Fruit fly (Drosophila melanogaster): ENCODE results near the gene CG46521.
"Not testable (repeated sequence)": the region's sequence is repeated elsewhere in the genome, so short reads cannot be mapped to it uniquely, and the experiment has no call there.

Gene CG46521

DNA sequence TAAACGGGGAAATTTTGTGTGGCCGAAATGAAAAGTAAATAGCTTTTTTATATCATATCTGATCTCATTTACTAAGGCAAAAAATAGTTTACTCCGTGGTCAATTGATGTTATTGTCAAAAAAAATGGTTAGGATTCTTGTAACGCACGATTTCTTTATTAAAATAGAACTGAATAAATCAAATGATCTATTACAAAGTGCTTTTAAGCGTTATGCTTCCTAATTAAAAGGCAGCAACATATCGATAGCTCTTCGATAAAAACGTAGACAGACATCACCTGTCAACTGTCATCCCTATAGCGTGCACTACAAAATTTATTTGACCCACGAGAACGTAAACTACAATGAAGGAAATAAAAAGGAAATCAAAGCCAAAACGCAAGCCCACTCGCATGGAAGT lies at the start of gene CG46521:
CG46521 (plus strand) TSS at position 301 of the 400 bp plus-strand sequence.
- TF ChIP-seq pan (optimal IDR thresholded peaks at IDR 0.05); usp (GFP tag; optimal IDR thresholded peaks at IDR 0.05); CG8478 (optimal IDR thresholded peaks at IDR 0.05): not testable (repeated sequence)

DNA sequence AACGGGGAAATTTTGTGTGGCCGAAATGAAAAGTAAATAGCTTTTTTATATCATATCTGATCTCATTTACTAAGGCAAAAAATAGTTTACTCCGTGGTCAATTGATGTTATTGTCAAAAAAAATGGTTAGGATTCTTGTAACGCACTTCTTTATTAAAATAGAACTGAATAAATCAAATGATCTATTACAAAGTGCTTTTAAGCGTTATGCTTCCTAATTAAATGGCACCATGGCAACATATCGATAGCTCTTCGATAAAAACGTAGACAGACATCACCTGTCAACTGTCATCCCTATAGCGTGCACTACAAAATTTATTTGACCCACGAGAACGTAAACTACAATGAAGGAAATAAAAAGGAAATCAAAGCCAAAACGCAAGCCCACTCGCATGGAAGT lies 49.4 kb upstream of the CG46521 start, which contains the start of gene CG46513:
CG46513 (plus strand) TSS at position 301 of the 400 bp plus-strand sequence.
- TF ChIP-seq psq (optimal IDR thresholded peaks at IDR 0.05); EcR (GFP tag; optimal IDR thresholded peaks at IDR 0.05); Dll (optimal IDR thresholded peaks at IDR 0.05): not testable (repeated sequence)

dm6 chrX:22196874-22197273 lies 44.5 kb upstream of the CG46521 start, which contains the start of gene CG46514:
Gene CG46514 (plus strand): TSS chrX:22197174.
- TF ChIP-seq psq, Dll, CG8478 (optimal IDR thresholded peaks at IDR 0.05): not testable (repeated sequence)

- TF ChIP-seq pan, psq, CG8478 (optimal IDR thresholded peaks at IDR 0.05): not testable (repeated sequence)
Measured at dm6 chrX:22201883-22202282, 39.5 kb upstream of the CG46521 start, which contains the start of gene CG46515. Gene CG46515 (plus strand): TSS chrX:22202183.

- not testable (repeated sequence) for TF ChIP-seq psq (optimal IDR thresholded peaks at IDR 0.05); usp (GFP tag; optimal IDR thresholded peaks at IDR 0.05); EcR (GFP tag; optimal IDR thresholded peaks at IDR 0.05)
Measured at dm6 chrX:22212028-22212427, 29.3 kb upstream of the CG46521 start, which contains the start of gene CG46516. Gene CG46516 (plus strand): TSS chrX:22212328.

DNA sequence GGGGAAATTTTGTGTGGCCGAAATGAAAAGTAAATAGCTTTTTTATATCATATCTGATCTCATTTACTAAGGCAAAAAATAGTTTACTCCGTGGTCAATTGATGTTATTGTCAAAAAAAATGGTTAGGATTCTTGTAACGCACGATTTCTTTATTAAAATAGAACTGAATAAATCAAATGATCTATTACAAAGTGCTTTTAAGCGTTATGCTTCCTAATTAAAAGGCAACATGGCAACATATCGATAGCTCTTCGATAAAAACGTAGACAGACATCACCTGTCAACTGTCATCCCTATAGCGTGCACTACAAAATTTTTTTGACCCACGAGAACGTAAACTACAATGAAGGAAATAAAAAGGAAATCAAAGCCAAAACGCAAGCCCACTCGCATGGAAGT lies 24.3 kb upstream of the CG46521 start, which contains the start of gene CG46517:
CG46517 (plus strand) TSS at position 301 of the 400 bp plus-strand sequence.
- not testable (repeated sequence) for TF ChIP-seq Dll (optimal IDR thresholded peaks at IDR 0.05); usp (GFP tag; optimal IDR thresholded peaks at IDR 0.05); EcR (GFP tag; optimal IDR thresholded peaks at IDR 0.05)

- TF ChIP-seq EcR (GFP tag; optimal IDR thresholded peaks at IDR 0.05); CG8478 (optimal IDR thresholded peaks at IDR 0.05); Dll (optimal IDR thresholded peaks at IDR 0.05): not testable (repeated sequence)
Measured at dm6 chrX:22226273-22226672, 15.1 kb upstream of the CG46521 start, which contains the start of gene CG46518. Gene CG46518 (plus strand): TSS chrX:22226573.

dm6 chrX:22231270-22231669 lies 10.1 kb upstream of the CG46521 start, which contains the start of gene CG46519:
Gene CG46519 (plus strand): TSS chrX:22231570.
- TF ChIP-seq Dll (optimal IDR thresholded peaks at IDR 0.05); psq (optimal IDR thresholded peaks at IDR 0.05); usp (GFP tag; optimal IDR thresholded peaks at IDR 0.05): not testable (repeated sequence)

DNA sequence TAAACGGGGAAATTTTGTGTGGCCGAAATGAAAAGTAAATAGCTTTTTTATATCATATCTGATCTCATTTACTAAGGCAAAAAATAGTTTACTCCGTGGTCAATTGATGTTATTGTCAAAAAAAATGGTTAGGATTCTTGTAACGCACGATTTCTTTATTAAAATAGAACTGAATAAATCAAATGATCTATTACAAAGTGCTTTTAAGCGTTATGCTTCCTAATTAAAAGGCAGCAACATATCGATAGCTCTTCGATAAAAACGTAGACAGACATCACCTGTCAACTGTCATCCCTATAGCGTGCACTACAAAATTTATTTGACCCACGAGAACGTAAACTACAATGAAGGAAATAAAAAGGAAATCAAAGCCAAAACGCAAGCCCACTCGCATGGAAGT lies 5.1 kb upstream of the CG46521 start, which contains the start of gene CG46520:
CG46520 (plus strand) TSS at position 301 of the 400 bp plus-strand sequence.
- not testable (repeated sequence) for TF ChIP-seq Dll (optimal IDR thresholded peaks at IDR 0.05); EcR (GFP tag; optimal IDR thresholded peaks at IDR 0.05); pan (optimal IDR thresholded peaks at IDR 0.05)

- not testable (repeated sequence) for TF ChIP-seq psq (optimal IDR thresholded peaks at IDR 0.05); pan (optimal IDR thresholded peaks at IDR 0.05); EcR (GFP tag; optimal IDR thresholded peaks at IDR 0.05)
Measured at dm6 chrX:22246300-22246699, 4.9 kb downstream of the CG46521 start, which contains the start of gene CG46522. Gene CG46522 (plus strand): TSS chrX:22246600.

DNA sequence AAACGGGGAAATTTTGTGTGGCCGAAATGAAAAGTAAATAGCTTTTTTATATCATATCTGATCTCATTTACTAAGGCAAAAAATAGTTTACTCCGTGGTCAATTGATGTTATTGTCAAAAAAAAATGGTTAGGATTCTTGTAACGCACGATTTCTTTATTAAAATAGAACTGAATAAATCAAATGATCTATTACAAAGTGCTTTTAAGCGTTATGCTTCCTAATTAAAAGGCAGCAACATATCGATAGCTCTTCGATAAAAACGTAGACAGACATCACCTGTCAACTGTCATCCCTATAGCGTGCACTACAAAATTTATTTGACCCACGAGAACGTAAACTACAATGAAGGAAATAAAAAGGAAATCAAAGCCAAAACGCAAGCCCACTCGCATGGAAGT lies 9.9 kb downstream of the CG46521 start, which contains the start of gene CG41562:
CG41562 (plus strand) TSS at position 301 of the 400 bp plus-strand sequence.
- not testable (repeated sequence) for TF ChIP-seq CG8478, pan, psq (optimal IDR thresholded peaks at IDR 0.05)

Measured in whole organism.